Worm (Caenorhabditis elegans) whole organism, dauer: ENCODE results near the gene srd-48.

Source experiments
- unc-62 ChIP-seq: sonication (generic microtip); optimal IDR thresholded peaks from 2 replicates; lab custom pipeline; 2017; ENCODE audit warnings: missing biosample characterization, missing genetic modification reagents, missing genetic modification characterization

The srd-48 gene

DNA sequence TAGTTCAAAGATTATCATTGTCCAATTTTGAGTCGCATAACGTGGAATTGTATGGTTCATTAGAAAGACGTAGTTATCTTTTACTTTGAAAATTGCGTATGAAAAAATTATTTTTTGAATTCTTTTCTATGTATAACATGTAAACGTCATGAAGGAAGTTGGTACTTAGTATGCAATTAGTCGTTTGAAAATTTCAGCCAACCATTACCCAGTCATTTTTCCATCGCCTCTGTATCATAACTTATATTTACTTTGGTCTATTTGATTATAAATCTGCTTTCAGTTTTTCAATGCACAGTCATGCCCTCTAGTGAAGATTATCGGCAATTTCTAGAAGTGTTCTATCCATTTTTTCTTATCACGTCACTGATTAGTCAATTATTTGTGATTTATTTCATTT, 9.5 kb upstream of the srd-48 start, which contains the start of gene srd-41:
Gene srd-41 (plus strand): TSS at position 301 of the 400 bp plus-strand sequence.
- TF ChIP-seq unc-62 (GFP tag; lab: Kevin White, UChicago): no peak

DNA sequence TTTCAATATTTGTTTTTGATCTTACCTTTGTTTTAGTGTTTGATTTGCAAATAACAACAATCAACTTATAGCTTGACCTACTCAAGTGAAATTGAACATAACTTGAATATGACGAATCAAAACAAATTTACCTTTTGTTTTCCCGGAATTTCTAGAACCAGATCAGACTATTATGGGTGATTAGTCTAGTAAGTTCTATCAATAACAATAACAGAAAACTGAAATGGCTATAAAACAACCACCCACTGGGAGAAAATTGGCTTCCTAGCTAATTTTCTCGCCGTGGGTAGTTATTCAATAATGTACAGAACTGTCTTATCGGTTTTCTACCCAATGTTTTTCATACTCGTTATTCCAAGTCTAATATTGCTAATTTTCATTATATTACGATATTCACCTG, 7.2 kb upstream of the srd-48 start, which contains the start of gene srd-45:
Gene srd-45 (plus strand): TSS at position 301 of the 400 bp plus-strand sequence.
- TF ChIP-seq unc-62 (GFP tag; lab: Kevin White, UChicago): no peak

DNA sequence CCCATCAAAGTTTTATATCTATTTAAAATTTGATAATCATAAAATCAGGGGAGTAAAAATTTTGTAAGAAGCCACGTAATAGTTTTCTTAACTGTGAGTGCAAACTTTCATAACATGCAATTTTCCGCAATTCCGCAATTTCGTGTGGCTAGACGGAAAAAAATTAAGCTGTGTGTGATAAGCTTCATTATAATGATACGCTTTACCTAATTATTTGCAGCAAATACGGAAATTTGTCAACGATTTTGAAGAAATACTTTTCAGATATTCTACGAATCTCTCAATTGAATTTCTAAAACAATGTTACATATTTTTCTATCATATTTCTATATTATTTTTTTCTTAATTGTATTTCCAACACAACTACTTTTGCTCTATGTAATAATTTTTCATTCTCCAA, 4.1 kb upstream of the srd-48 start, which contains the start of gene srd-46:
Gene srd-46 (plus strand): TSS at position 301 of the 400 bp plus-strand sequence.
- TF ChIP-seq unc-62 (GFP tag; lab: Kevin White, UChicago): no peak

DNA sequence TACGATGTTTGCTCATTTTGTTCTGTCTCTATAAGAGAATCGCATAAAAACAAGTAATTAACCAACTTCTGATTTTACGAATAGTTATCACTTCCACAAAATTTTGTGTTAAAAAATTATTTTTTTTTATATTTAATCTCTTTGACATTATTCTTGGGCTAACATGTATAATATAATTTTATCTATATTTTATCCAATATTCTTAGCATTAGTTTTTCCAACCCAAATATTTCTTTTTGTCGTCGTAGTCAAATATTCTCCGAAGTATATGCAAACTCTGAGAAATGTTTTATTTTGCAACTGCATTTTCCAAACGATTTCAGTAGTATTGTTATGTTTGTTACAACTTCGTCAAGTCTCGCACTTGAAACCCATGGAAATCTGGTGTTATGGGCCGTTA, 2.4 kb upstream of the srd-48 start, which contains the start of gene srd-47:
Gene srd-47 (plus strand): TSS at position 164 of the 400 bp plus-strand sequence.
- no peak for TF ChIP-seq unc-62 (GFP tag; lab: Kevin White, UChicago)

DNA sequence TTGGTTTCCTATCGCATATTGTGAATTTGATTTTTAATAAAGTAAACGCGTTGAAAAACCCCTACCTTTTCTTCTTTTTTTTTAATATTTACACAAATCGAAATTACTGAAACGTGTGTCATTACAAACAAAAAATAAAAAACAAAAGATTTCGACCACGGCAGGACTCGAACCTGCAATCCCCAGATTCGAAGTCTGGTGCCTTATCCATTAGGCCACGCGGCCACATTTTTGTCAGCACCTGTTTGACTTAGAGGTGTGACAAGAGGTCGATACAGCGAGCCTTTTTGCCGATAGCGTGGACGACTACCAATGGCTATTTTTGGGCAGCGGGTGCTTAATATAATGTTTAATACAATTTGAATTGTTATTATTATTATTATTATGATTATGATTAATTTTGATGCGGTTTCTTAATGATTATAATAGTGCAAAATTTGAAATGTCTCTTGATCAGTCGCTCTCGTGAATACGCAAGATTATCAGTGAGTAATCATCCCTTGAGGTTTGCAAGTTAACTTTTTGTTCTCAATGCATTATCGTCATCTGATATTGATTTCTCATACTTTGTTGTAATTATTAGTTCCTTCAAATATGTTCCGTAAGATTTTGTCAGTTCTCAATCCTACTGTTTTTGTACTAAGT, 2.1 kb downstream of the srd-48 start, which contains the start of gene srd-44:
Gene srd-44 (plus strand): TSS at position 595 of the 645 bp plus-strand sequence.
- TF ChIP-seq unc-62 (GFP tag; lab: Kevin White, UChicago): no peak

DNA sequence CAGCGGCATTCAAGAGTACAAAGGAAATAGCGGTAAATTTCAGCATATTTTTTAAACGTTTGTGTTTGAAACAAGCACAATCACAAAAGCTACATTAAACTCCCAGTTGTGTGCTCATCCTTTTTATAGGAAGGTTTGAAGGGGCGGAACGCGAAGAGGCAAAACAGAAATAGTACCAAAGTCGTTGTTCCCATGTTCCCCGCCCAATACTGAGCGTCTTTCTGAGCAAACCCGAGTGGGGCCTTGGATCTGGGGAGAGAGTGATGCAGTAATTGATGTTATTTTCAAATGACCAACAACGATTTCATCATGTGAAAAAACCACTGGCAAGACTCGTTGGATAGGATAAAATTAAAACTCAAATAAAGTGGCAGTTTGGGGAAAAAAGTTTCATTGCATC, 5.4 kb downstream of the srd-48 start, which contains the start of gene zig-2:
Gene zig-2 (minus strand): TSS at position 101 of the 400 bp plus-strand sequence.
- TF ChIP-seq unc-62 (GFP tag; lab: Kevin White, UChicago): no peak

DNA sequence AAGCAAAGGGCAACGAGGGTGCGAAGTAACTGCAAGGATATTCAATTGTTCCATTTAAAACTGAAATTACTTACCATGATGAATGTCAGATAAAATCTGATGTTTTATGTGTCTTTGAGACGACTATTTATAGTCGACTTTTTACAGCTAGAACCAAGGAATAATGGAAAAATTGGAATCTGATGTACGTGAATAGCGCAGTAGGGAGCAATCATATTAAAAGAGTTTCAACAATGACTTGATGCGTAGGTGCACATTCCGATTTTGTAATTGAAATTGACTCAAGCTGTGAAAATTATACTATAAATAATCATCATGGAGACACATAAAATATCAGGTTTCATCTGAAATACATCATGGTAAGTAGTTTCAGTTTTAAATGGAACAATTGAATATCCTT, 7.4 kb downstream of the srd-48 start, which contains the start of the genes nspc-9 and nspc-10:
Gene nspc-9 (minus strand): TSS at position 101 of the 400 bp plus-strand sequence.
Gene nspc-10 (plus strand): TSS at position 331 of the 400 bp plus-strand sequence.
- no peak for TF ChIP-seq unc-62 (GFP tag; lab: Kevin White, UChicago)

DNA sequence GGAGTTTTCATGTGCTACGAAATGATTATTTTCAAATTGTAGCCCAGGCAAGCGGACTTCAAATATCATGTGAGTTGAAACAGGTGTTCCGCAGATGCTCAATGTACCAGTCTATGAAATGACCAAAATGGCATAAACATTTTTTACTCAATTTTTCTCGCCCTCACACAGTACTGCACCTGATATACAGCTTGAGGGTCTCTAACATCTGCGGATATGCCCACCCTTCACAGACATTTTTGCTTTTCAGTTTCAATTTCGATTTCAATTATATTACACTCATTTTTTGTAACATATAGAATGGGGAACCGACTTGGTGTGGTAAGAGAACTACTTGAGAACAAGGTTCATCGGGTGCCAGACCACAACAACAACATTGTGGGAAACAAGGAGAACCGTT, 10.8 kb downstream of the srd-48 start, which contains the start of gene F42F12.11:
Gene F42F12.11 (plus strand): TSS at position 301 of the 400 bp plus-strand sequence.
- no peak for TF ChIP-seq unc-62 (GFP tag; lab: Kevin White, UChicago)

DNA sequence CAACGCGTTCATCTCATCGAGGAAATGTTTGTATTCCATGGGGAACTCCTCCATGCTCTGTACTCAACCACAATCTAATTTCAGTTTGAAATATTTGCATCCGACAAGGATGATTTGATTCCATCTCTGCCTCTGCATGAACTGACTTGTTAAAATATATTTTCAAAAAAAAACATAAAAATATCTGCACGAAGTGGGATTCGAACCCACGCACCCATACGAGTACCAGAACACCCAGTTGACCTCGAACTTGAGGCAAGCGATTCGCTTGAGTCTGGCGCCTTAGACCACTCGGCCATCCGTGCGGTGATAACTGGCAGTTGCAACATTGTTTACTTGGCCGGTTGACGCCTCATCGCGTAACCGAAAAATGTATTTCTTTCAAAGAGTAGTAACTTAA, 11.9 kb downstream of the srd-48 start:
- TF ChIP-seq unc-62 (GFP tag; lab: Kevin White, UChicago): no peak

DNA sequence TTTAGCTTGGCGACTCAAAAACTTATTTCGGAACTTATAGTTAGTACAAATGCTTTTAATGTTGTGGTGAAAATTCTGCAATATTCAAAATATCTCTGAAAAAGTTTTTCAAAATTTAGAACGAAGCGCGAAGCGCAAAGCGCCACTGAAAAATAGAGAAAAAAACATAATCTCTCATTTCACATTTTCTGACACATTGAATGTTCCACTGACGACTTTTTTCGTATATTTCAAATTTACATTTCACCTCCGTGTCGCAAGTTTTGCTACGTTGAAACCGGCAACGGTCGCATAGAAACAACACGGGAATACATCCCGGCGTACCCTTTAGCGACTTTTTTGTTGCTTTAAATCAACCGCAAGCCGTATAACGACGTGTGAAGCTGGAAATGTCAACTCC, 12.4 kb downstream of the srd-48 start, which contains the start of gene F42F12.14:
Gene F42F12.14 (plus strand): TSS at position 301 of the 400 bp plus-strand sequence.
- no peak for TF ChIP-seq unc-62 (GFP tag; lab: Kevin White, UChicago)

DNA sequence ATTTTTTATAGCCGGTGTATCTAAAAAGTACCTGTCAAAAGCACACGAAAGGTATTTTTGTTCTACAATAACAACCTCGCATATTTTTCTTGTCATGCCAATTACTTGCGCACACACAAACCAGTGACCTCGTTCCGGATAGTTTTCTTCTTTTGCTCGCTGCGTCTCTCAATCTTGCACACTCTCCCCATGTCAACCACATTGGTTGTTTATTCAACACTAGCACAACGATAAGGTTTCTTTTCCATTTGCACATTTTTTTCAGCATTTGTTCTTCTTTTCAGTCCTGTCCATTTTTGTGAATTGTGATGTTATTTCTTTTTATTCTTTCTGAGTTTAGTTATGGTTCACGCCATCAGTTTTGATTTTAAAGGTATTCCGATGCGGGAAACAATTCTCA, 14.3 kb downstream of the srd-48 start, which contains the start of gene F42F12.3:
Gene F42F12.3 (plus strand): TSS at position 372 of the 400 bp plus-strand sequence.
- no peak for TF ChIP-seq unc-62 (GFP tag; lab: Kevin White, UChicago)

DNA sequence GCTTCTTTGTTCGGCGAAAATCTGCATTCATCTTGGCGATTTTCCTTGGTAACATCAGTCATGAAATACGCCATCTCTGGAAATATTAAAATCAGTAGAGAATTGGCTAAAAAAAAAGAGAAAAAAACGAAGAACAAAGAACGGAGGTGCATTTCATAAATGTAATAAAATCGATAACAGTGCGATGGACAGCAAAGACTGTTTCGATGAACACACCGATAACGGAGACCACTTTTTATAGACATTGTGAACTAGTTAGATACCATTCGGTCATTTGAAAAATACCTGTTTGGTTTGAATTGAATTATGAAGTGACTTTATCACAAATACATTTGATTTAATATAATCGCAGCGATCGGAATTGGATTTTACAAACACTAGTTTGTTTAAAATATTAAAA, 17.0 kb downstream of the srd-48 start, which contains the start of gene F42F12.4:
Gene F42F12.4 (minus strand): TSS at position 76 of the 400 bp plus-strand sequence.
- TF ChIP-seq unc-62 (GFP tag; lab: Kevin White, UChicago): no peak

DNA sequence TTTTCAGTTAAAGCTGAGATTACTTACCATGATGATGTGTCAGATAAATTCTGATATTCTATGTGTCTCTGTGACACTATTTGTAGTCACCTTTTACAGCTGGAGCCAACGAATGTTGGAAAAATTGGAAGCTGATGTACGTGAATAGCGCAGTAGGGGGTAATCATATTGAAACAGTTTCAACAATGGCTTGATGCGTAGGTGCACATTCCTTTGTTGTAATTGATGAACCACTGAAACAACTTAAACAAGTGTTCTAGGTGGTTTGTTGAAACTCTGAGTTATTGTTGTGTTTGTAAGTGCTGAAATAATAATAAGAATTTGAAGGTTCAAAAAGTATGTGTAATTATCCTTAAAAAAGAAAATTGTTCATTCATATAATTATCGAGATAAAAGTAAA, 20.7 kb downstream of the srd-48 start, which contains the start of gene nspc-12:
Gene nspc-12 (minus strand): TSS at position 101 of the 400 bp plus-strand sequence.
- no peak for TF ChIP-seq unc-62 (GFP tag; lab: Kevin White, UChicago)

DNA sequence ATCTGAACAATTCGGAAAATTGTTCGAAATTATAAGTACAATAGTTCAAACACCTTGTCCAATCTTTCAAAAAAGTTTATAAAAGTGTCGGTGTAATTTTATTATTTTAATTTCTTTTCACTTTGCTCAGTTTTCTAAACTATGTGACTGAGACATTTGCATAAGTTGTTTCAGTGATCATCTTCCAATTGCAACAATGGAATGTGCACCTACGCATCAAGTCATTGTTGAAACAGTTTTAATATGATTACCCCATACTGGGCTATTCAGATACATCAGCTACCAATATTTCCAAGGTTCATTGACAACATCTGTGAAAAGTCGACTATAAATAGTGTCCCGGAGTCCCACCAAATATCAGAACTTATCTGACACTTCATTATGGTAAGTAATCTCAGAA, 21.2 kb downstream of the srd-48 start, which contains the start of gene nspc-13:
Gene nspc-13 (plus strand): TSS at position 301 of the 400 bp plus-strand sequence.
- TF ChIP-seq unc-62 (GFP tag; lab: Kevin White, UChicago): no peak

DNA sequence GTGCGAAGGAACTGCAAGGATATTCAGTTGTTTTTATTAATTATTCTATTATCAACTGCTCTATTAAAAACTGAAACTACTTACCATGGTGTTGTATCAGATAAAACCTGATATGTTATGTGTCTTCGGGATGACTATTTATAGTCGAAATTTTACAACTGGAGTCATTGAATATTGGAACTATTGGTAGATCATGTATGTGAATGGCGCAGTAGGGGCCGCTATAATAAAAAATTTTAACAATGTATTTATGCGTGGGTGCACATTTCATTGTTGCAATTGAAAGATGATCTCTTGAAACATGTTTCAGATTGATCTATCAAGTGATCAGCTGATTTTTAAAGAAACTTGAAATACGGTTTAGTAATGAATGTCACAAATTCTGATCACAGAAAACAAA, 23.0 kb downstream of the srd-48 start, which contains the start of gene nspc-14:
Gene nspc-14 (minus strand): TSS at position 101 of the 400 bp plus-strand sequence.
- no peak for TF ChIP-seq unc-62 (GFP tag; lab: Kevin White, UChicago)

DNA sequence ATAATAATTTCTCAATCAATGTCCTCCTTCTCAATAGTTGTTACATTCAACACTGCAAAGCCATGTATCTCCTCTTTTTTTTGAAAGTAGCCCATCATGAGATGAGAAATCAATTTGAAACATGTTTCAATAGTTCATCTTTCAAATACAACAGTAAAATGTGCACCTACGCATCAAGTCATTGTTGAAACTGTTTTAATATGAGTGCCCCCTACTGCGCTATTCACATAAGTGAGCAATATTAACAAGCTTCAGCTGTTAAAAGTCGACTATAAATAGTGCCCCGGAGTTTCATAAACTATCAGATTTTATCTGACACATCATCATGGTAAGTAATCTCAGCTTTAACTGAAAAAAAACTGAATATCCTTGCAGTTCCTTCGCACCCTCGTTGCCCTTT, 24.5 kb downstream of the srd-48 start, which contains the start of the genes nspc-15 and F19H6.6:
Gene nspc-15 (plus strand): TSS at position 301 of the 400 bp plus-strand sequence.
Gene F19H6.6 (plus strand): TSS at position 384 of the 400 bp plus-strand sequence.
- no peak for TF ChIP-seq unc-62 (GFP tag; lab: Kevin White, UChicago)
